In genomic region chr3L:11683819-11684521, dm6 we compare ENCODE assay signal across 1 fruit fly cellular context.
TF ChIP-seq lines count a peak whose summit lies in the region.

Sugb (plus strand) TSS chr3L:11683980.

TF ChIP-seq in whole organism, embryonic, 481 proteins besides CTCF, POLR2A, EP300 and RAD21 (continued from another document and continues in another):
- peak; percentile 75 for TF ChIP-seq Drgx (GFP tag; IDR thresholded peaks at IDR 0.05; lab: Robert Waterston, UW)
- peak; percentile 72 for TF ChIP-seq Sry-δ (GFP tag; optimal IDR thresholded peaks at IDR 0.05; lab: Kevin White, UChicago)
- TF ChIP-seq CG2199 (GFP tag; IDR thresholded peaks at IDR 0.05; lab: Robert Waterston, UW): no peak
- peak; percentile 32 for TF ChIP-seq CG2129 (GFP tag; IDR thresholded peaks at IDR 0.05; lab: Robert Waterston, UW; ENCODE audit: partially characterized antibody)
- peak; percentile 83 for TF ChIP-seq CG13624 (GFP tag; optimal IDR thresholded peaks at IDR 0.05; lab: Kevin White, UChicago)
- peak; percentile 63 for TF ChIP-seq HmgZ (tag; optimal IDR thresholded peaks at IDR 0.05; lab: Kevin White, UChicago)
- TF ChIP-seq CG16813 (GFP tag; IDR thresholded peaks at IDR 0.05; lab: Robert Waterston, UW; ENCODE audit: partially characterized antibody): peak; percentile 52
- TF ChIP-seq sr (GFP tag; IDR thresholded peaks at IDR 0.05; lab: Robert Waterston, UW): no peak; the same call in 1 of the 3 replicates
- TF ChIP-seq CG14860 (GFP tag; IDR thresholded peaks at IDR 0.05; lab: Robert Waterston, UW; ENCODE audit: partially characterized antibody): peak; percentile 56; the same call in 2 of the 3 replicates
- TF ChIP-seq dmrt99B (tag; optimal IDR thresholded peaks at IDR 0.05; lab: Kevin White, UChicago): peak; percentile 59
- no peak for TF ChIP-seq Spps (tag; optimal IDR thresholded peaks at IDR 0.05; lab: Kevin White, UChicago)
- TF ChIP-seq CG16863 (GFP tag; optimal IDR thresholded peaks at IDR 0.05; lab: Kevin White, UChicago): peak; percentile 7
- TF ChIP-seq croc (GFP tag; conservative IDR thresholded peaks at IDR 0.05; lab: Robert Waterston, UW): no peak
- no peak for TF ChIP-seq lov (optimal IDR thresholded peaks at IDR 0.05; lab: Kevin White, UChicago)
- TF ChIP-seq lov (GFP tag; IDR thresholded peaks at IDR 0.05; lab: Robert Waterston, UW): no peak
- no peak for TF ChIP-seq Stat92E (GFP tag; optimal IDR thresholded peaks at IDR 0.05; lab: Kevin White, UChicago)
- TF ChIP-seq Scr (GFP tag; IDR thresholded peaks at IDR 0.05; lab: Robert Waterston, UW; ENCODE audit: partially characterized antibody): peak; percentile 76
- TF ChIP-seq CG18619 (GFP tag; optimal IDR thresholded peaks at IDR 0.05; lab: Kevin White, UChicago): peak; percentile 54
- TF ChIP-seq CG12155 (GFP tag; optimal IDR thresholded peaks at IDR 0.05; lab: Kevin White, UChicago): peak; percentile 71
- peak; percentile 68 for TF ChIP-seq bab2 (GFP tag; optimal IDR thresholded peaks at IDR 0.05; lab: Kevin White, UChicago)
- TF ChIP-seq Hand (GFP tag; optimal IDR thresholded peaks at IDR 0.05; lab: Kevin White, UChicago): peak; percentile 37
- no peak for TF ChIP-seq CG11696 (GFP tag; IDR thresholded peaks at IDR 0.05; lab: Robert Waterston, UW)
- peak; percentile 32 for TF ChIP-seq Oli (tag; optimal IDR thresholded peaks at IDR 0.05; lab: Kevin White, UChicago)
- peak; percentile 55 for TF ChIP-seq CG3163 (GFP tag; optimal IDR thresholded peaks at IDR 0.05; lab: Kevin White, UChicago)
- TF ChIP-seq Jarid2 (GFP tag; optimal IDR thresholded peaks at IDR 0.05; lab: Kevin White, UChicago): peak; percentile 56
- TF ChIP-seq zfh1 (GFP tag; IDR thresholded peaks at IDR 0.05; lab: Robert Waterston, UW): peak; percentile 75; the same call in 2 of the 3 replicates
- TF ChIP-seq gro (GFP tag; optimal IDR thresholded peaks at IDR 0.05; lab: Kevin White, UChicago): peak; percentile 68
- TF ChIP-seq E2f2 (GFP tag; IDR thresholded peaks at IDR 0.05; lab: Robert Waterston, UW): peak; percentile 50
- TF ChIP-seq Trl (optimal IDR thresholded peaks at IDR 0.05; lab: Kevin White, UChicago): no peak
- peak; percentile 4 for TF ChIP-seq Trl (GFP tag; optimal IDR thresholded peaks at IDR 0.05; lab: Kevin White, UChicago)
- peak; percentile 45 for TF ChIP-seq kay (GFP tag; optimal IDR thresholded peaks at IDR 0.05; lab: Kevin White, UChicago)
- TF ChIP-seq Nf-YC (tag; optimal IDR thresholded peaks at IDR 0.05; lab: Kevin White, UChicago): peak; percentile 64
- TF ChIP-seq CG8944 (GFP tag; optimal IDR thresholded peaks at IDR 0.05; lab: Kevin White, UChicago): peak; percentile 36
- TF ChIP-seq CG15601 (tag; optimal IDR thresholded peaks at IDR 0.05; lab: Kevin White, UChicago): peak; percentile 8
- TF ChIP-seq maf-S (GFP tag; optimal IDR thresholded peaks at IDR 0.05; lab: Kevin White, UChicago): peak; percentile 54
- TF ChIP-seq CG43689 (GFP tag; IDR thresholded peaks at IDR 0.05; lab: Robert Waterston, UW): no peak
- no peak for TF ChIP-seq z (GFP tag; IDR thresholded peaks at IDR 0.05; lab: Robert Waterston, UW)
- no peak for TF ChIP-seq trh (GFP tag; optimal IDR thresholded peaks at IDR 0.05; lab: Kevin White, UChicago)
- peak; percentile 68 for TF ChIP-seq CG2678 (tag; optimal IDR thresholded peaks at IDR 0.05; lab: Kevin White, UChicago)
- TF ChIP-seq CG10543 (GFP tag; optimal IDR thresholded peaks at IDR 0.05; lab: Kevin White, UChicago): peak; percentile 40
- TF ChIP-seq HLH3B (GFP tag; IDR thresholded peaks at IDR 0.05; lab: Robert Waterston, UW): peak; percentile 62
- no peak for TF ChIP-seq aop (GFP tag; IDR thresholded peaks at IDR 0.05; lab: Robert Waterston, UW)
- peak; percentile 79 for TF ChIP-seq mam (GFP tag; optimal IDR thresholded peaks at IDR 0.05; lab: Kevin White, UChicago)
- peak; percentile 66; the same call in 1 of the 3 replicates for TF ChIP-seq dysf (GFP tag; IDR thresholded peaks at IDR 0.05; lab: Robert Waterston, UW)
- TF ChIP-seq CG6175 (GFP tag; IDR thresholded peaks at IDR 0.05; lab: Robert Waterston, UW): 0 out of 3 replicates have a peak, but pooled peaks have one; percentile 39
- no peak for TF ChIP-seq sima (GFP tag; optimal IDR thresholded peaks at IDR 0.05; lab: Kevin White, UChicago)
- peak; percentile 4 for TF ChIP-seq CG33557 (GFP tag; optimal IDR thresholded peaks at IDR 0.05; lab: Kevin White, UChicago)
- peak; percentile 34 for TF ChIP-seq chn (GFP tag; optimal IDR thresholded peaks at IDR 0.05; lab: Kevin White, UChicago)
- peak; percentile 56; the same call in 1 of the 2 replicates for TF ChIP-seq hbn (GFP tag; IDR thresholded peaks at IDR 0.05; lab: Robert Waterston, UW; ENCODE audit: partially characterized antibody)
- no peak for TF ChIP-seq fd102C (GFP tag; optimal IDR thresholded peaks at IDR 0.05; lab: Kevin White, UChicago)
- TF ChIP-seq CG32772 (GFP tag; IDR thresholded peaks at IDR 0.05; lab: Robert Waterston, UW): peak; percentile 56
- peak; percentile 18 for TF ChIP-seq cg (GFP tag; optimal IDR thresholded peaks at IDR 0.05; lab: Kevin White, UChicago)
- peak; percentile 66 for TF ChIP-seq CG11504 (tag; optimal IDR thresholded peaks at IDR 0.05; lab: Kevin White, UChicago)
- TF ChIP-seq CrebB (tag; optimal IDR thresholded peaks at IDR 0.05; lab: Kevin White, UChicago): peak; percentile 58
- peak; percentile 65 for TF ChIP-seq CG7786 (GFP tag; optimal IDR thresholded peaks at IDR 0.05; lab: Kevin White, UChicago)
- TF ChIP-seq H2.0 (GFP tag; IDR thresholded peaks at IDR 0.05; lab: Robert Waterston, UW): peak; percentile 21; the same call in 1 of the 2 replicates
- TF ChIP-seq CG17802 (tag; optimal IDR thresholded peaks at IDR 0.05; lab: Kevin White, UChicago): no peak
- peak; percentile 52 for TF ChIP-seq nmo (GFP tag; optimal IDR thresholded peaks at IDR 0.05; lab: Kevin White, UChicago)
- TF ChIP-seq CG2712 (tag; optimal IDR thresholded peaks at IDR 0.05; lab: Kevin White, UChicago): peak; percentile 20
- TF ChIP-seq CG6272 (GFP tag; IDR thresholded peaks at IDR 0.05; lab: Robert Waterston, UW): peak; percentile 46; the same call in 1 of the 2 replicates
- no peak for TF ChIP-seq Gsc (GFP tag; IDR thresholded peaks at IDR 0.05; lab: Robert Waterston, UW)
- TF ChIP-seq CoRest (tag; optimal IDR thresholded peaks at IDR 0.05; lab: Kevin White, UChicago): peak; percentile 64
- TF ChIP-seq pita (GFP tag; optimal IDR thresholded peaks at IDR 0.05; lab: Kevin White, UChicago): no peak
- TF ChIP-seq trem (tag; optimal IDR thresholded peaks at IDR 0.05; lab: Kevin White, UChicago): peak; percentile 39
- peak; percentile 41 for TF ChIP-seq CG3407 (GFP tag; optimal IDR thresholded peaks at IDR 0.05; lab: Kevin White, UChicago)
- TF ChIP-seq CG2889 (GFP tag; IDR thresholded peaks at IDR 0.05; lab: Robert Waterston, UW): no peak
- peak; percentile 79 for TF ChIP-seq exex (tag; optimal IDR thresholded peaks at IDR 0.05; lab: Kevin White, UChicago)
- TF ChIP-seq CG9609 (GFP tag; optimal IDR thresholded peaks at IDR 0.05; lab: Kevin White, UChicago): peak; percentile 40
- TF ChIP-seq CG13775 (GFP tag; optimal IDR thresholded peaks at IDR 0.05; lab: Kevin White, UChicago): peak; percentile 63
- peak; percentile 7 for TF ChIP-seq tup (GFP tag; optimal IDR thresholded peaks at IDR 0.05; lab: Kevin White, UChicago)
- peak; percentile 80 for TF ChIP-seq PHDP (tag; optimal IDR thresholded peaks at IDR 0.05; lab: Kevin White, UChicago)
- TF ChIP-seq Lpt (GFP tag; optimal IDR thresholded peaks at IDR 0.05; lab: Kevin White, UChicago): no peak
- TF ChIP-seq CG12299 (tag; optimal IDR thresholded peaks at IDR 0.05; lab: Kevin White, UChicago): peak; percentile 65
- TF ChIP-seq ranshi (GFP tag; IDR thresholded peaks at IDR 0.05; lab: Robert Waterston, UW): peak; percentile 27; the same call in 1 of the 2 replicates
- TF ChIP-seq Xbp1 (GFP tag; optimal IDR thresholded peaks at IDR 0.05; lab: Kevin White, UChicago): peak; percentile 68
- no peak for TF ChIP-seq CG10565 (GFP tag; optimal IDR thresholded peaks at IDR 0.05; lab: Kevin White, UChicago)
- TF ChIP-seq Hey (tag; optimal IDR thresholded peaks at IDR 0.05; lab: Kevin White, UChicago): peak; percentile 48
- TF ChIP-seq ewg (GFP tag; optimal IDR thresholded peaks at IDR 0.05; lab: Kevin White, UChicago): peak; percentile 21
- TF ChIP-seq grau (tag; optimal IDR thresholded peaks at IDR 0.05; lab: Kevin White, UChicago): peak; percentile 63
- peak; percentile 74 for TF ChIP-seq CG15514 (GFP tag; optimal IDR thresholded peaks at IDR 0.05; lab: Kevin White, UChicago)
- TF ChIP-seq dimm (GFP tag; IDR thresholded peaks at IDR 0.05; lab: Robert Waterston, UW): no peak
- peak; percentile 49 for TF ChIP-seq pum (GFP tag; optimal IDR thresholded peaks at IDR 0.05; lab: Kevin White, UChicago)
- peak; percentile 26 for TF ChIP-seq salm (tag; optimal IDR thresholded peaks at IDR 0.05; lab: Kevin White, UChicago)
- TF ChIP-seq CG9817 (tag; optimal IDR thresholded peaks at IDR 0.05; lab: Kevin White, UChicago): peak; percentile 63
- peak; percentile 66; the same call in 1 of the 3 replicates for TF ChIP-seq knrl (GFP tag; IDR thresholded peaks at IDR 0.05; lab: Robert Waterston, UW; ENCODE audit: partially characterized antibody)
- TF ChIP-seq CG15011 (GFP tag; optimal IDR thresholded peaks at IDR 0.05; lab: Kevin White, UChicago): peak; percentile 14
- TF ChIP-seq Dek (tag; optimal IDR thresholded peaks at IDR 0.05; lab: Kevin White, UChicago): peak; percentile 57
- TF ChIP-seq CG12071 (GFP tag; optimal IDR thresholded peaks at IDR 0.05; lab: Kevin White, UChicago): peak; percentile 8
- TF ChIP-seq sens (GFP tag; lab: Kevin White, UChicago): peak; percentile 92
- TF ChIP-seq CG9215 (GFP tag; IDR thresholded peaks at IDR 0.05; lab: Robert Waterston, UW): no peak
- TF ChIP-seq gcm2 (GFP tag; optimal IDR thresholded peaks at IDR 0.05; lab: Kevin White, UChicago): peak; percentile 61
- peak; percentile 14 for TF ChIP-seq CG12219 (GFP tag; optimal IDR thresholded peaks at IDR 0.05; lab: Kevin White, UChicago)
- TF ChIP-seq Dad (GFP tag; optimal IDR thresholded peaks at IDR 0.05; lab: Kevin White, UChicago): peak; percentile 28
- peak; percentile 58 for TF ChIP-seq CG17829 (tag; optimal IDR thresholded peaks at IDR 0.05; lab: Kevin White, UChicago)
- TF ChIP-seq CG15269 (tag; optimal IDR thresholded peaks at IDR 0.05; lab: Kevin White, UChicago): peak; percentile 73
- peak; percentile 40; the same call in 1 of the 2 replicates for TF ChIP-seq CG10366 (GFP tag; IDR thresholded peaks at IDR 0.05; lab: Robert Waterston, UW)
- no peak for TF ChIP-seq disco-r (GFP tag; optimal IDR thresholded peaks at IDR 0.05; lab: Kevin White, UChicago)
- peak; percentile 67 for TF ChIP-seq CG7839 (tag; optimal IDR thresholded peaks at IDR 0.05; lab: Kevin White, UChicago)
- TF ChIP-seq row (GFP tag; IDR thresholded peaks at IDR 0.05; lab: Robert Waterston, UW): peak; percentile 83
- peak; percentile 74; the same call in 2 of the 4 replicates for TF ChIP-seq Gug (GFP tag; IDR thresholded peaks at IDR 0.05; lab: Robert Waterston, UW)
- peak; percentile 65; the same call in 1 of the 2 replicates for TF ChIP-seq amos (GFP tag; IDR thresholded peaks at IDR 0.05; lab: Robert Waterston, UW; ENCODE audit: partially characterized antibody)
- no peak for TF ChIP-seq CG12236 (GFP tag; optimal IDR thresholded peaks at IDR 0.05; lab: Kevin White, UChicago)
- TF ChIP-seq CG13296 (GFP tag; optimal IDR thresholded peaks at IDR 0.05; lab: Kevin White, UChicago): peak; percentile 61
- TF ChIP-seq cas (GFP tag; IDR thresholded peaks at IDR 0.05; lab: Robert Waterston, UW): no peak
- TF ChIP-seq kni (GFP tag; optimal IDR thresholded peaks at IDR 0.05; lab: Kevin White, UChicago): no peak
- TF ChIP-seq CG6813 (GFP tag; optimal IDR thresholded peaks at IDR 0.05; lab: Kevin White, UChicago): peak; percentile 42
- peak; percentile 48 for TF ChIP-seq Ets65A (GFP tag; lab: Kevin White, UChicago)
- no peak for TF ChIP-seq CG2875 (GFP tag; optimal IDR thresholded peaks at IDR 0.05; lab: Kevin White, UChicago)
- TF ChIP-seq Ravus (GFP tag; IDR thresholded peaks at IDR 0.05; lab: Robert Waterston, UW): no peak
- peak; percentile 30; the same call in 1 of the 3 replicates for TF ChIP-seq Opbp (GFP tag; IDR thresholded peaks at IDR 0.05; lab: Robert Waterston, UW; ENCODE audit: partially characterized antibody)
- peak; percentile 56; the same call in 1 of the 2 replicates for TF ChIP-seq bbx (GFP tag; IDR thresholded peaks at IDR 0.05; lab: Robert Waterston, UW; ENCODE audit: partially characterized antibody)
- peak; percentile 22 for TF ChIP-seq pzg (GFP tag; optimal IDR thresholded peaks at IDR 0.05; lab: Kevin White, UChicago)
- TF ChIP-seq Ets97D (GFP tag; optimal IDR thresholded peaks at IDR 0.05; lab: Kevin White, UChicago): peak; percentile 54
- TF ChIP-seq Sox102F (GFP tag; optimal IDR thresholded peaks at IDR 0.05; lab: Kevin White, UChicago): peak; percentile 42
- peak; percentile 46 to 93 for TF ChIP-seq crp (GFP tag; optimal IDR thresholded peaks at IDR 0.05; lab: Kevin White, UChicago)
- TF ChIP-seq Adf1 (GFP tag; IDR thresholded peaks at IDR 0.05; lab: Robert Waterston, UW): peak; percentile 44; the same call in 1 of the 2 replicates
- TF ChIP-seq Xrp1 (GFP tag; IDR thresholded peaks at IDR 0.05; lab: Robert Waterston, UW): peak; percentile 78
- peak; percentile 71 for TF ChIP-seq Doc3 (GFP tag; IDR thresholded peaks at IDR 0.05; lab: Robert Waterston, UW; ENCODE audit: partially characterized antibody)
- TF ChIP-seq lilli (GFP tag; optimal IDR thresholded peaks at IDR 0.05; lab: Kevin White, UChicago): peak; percentile 83
- TF ChIP-seq rib (GFP tag; IDR thresholded peaks at IDR 0.05; lab: Robert Waterston, UW): peak; percentile 63
- peak; percentile 59 for TF ChIP-seq gcm (GFP tag; optimal IDR thresholded peaks at IDR 0.05; lab: Kevin White, UChicago)
- peak; percentile 85 for TF ChIP-seq ems (GFP tag; optimal IDR thresholded peaks at IDR 0.05; lab: Kevin White, UChicago)
- TF ChIP-seq CG18011 (GFP tag; optimal IDR thresholded peaks at IDR 0.05; lab: Kevin White, UChicago): peak; percentile 30
- no peak for TF ChIP-seq D (optimal IDR thresholded peaks at IDR 0.05; lab: Kevin White, UChicago)
- peak; percentile 2 for TF ChIP-seq D (GFP tag; optimal IDR thresholded peaks at IDR 0.05; lab: Kevin White, UChicago)
- TF ChIP-seq Atf6 (GFP tag; IDR thresholded peaks at IDR 0.05; lab: Robert Waterston, UW): peak; percentile 66; the same call in 1 of the 2 replicates
- peak; percentile 61 for TF ChIP-seq CG17568 (GFP tag; optimal IDR thresholded peaks at IDR 0.05; lab: Kevin White, UChicago)
- TF ChIP-seq Bdp1 (GFP tag; optimal IDR thresholded peaks at IDR 0.05; lab: Kevin White, UChicago): peak; percentile 35
- TF ChIP-seq ken (GFP tag; IDR thresholded peaks at IDR 0.05; lab: Robert Waterston, UW): 0 out of 3 replicates have a peak, but pooled peaks have one; percentile 20
